Fruit fly (Drosophila melanogaster) whole organism, wandering third instar larva: ENCODE results near the gene Trf4.
A peak's percentile ranks its signal among the peaks of the same experiment; 100 is the strongest.

Experiments used
- Dfd ChIP-seq: fragments of >200 bp; optimal IDR thresholded peaks from 2 replicates; lab custom pipeline; 2017; ENCODE audit warnings: missing biosample characterization, missing genetic modification characterization
- Mio ChIP-seq: sonication (Bioruptor generic); optimal IDR thresholded peaks from 2 replicates; lab custom pipeline; 2016; ENCODE audit warnings: missing biosample characterization, missing genetic modification characterization
- Myc ChIP-seq: fragments of >200 bp; optimal IDR thresholded peaks from 2 replicates; lab custom pipeline; 2017
- N ChIP-seq: fragments of >200 bp; optimal IDR thresholded peaks from 2 replicates; lab custom pipeline; 2018; ENCODE audit warnings: missing biosample characterization, missing external identifiers, missing genetic modification characterization
- brk ChIP-seq: fragments of 200-800 bp; sonication (Bioruptor generic); optimal IDR thresholded peaks from 2 replicates; lab custom pipeline; 2016; ENCODE audit warnings: missing biosample characterization, mild to moderate bottlenecking, missing genetic modification characterization
- fru ChIP-seq: fragments of 200-800 bp; sonication (Bioruptor generic); optimal IDR thresholded peaks from 3 replicates; lab custom pipeline; 2016; ENCODE audit warnings: missing biosample characterization, mild to moderate bottlenecking, missing genetic modification characterization
- h ChIP-seq: fragments of 200-800 bp; sonication (Bioruptor generic); optimal IDR thresholded peaks from 3 replicates; lab custom pipeline; 2016; ENCODE audit warnings: missing biosample characterization, mild to moderate bottlenecking, missing genetic modification characterization
- jim ChIP-seq: fragments of 175-275, 200-325 bp; sonication (Bioruptor generic); optimal IDR thresholded peaks from 2 replicates; lab custom pipeline; 2016; ENCODE audit warnings: missing biosample characterization, mild to moderate bottlenecking, missing genetic modification characterization
- pan ChIP-seq: fragments of >200 bp; optimal IDR thresholded peaks from 2 replicates; lab custom pipeline; 2017
- usp ChIP-seq: fragments of >200 bp; optimal IDR thresholded peaks from 2 replicates; lab custom pipeline; 2017; ENCODE audit warnings: missing biosample characterization, missing genetic modification characterization

dm6 chr2L:2623947-2624346 lies 40.9 kb upstream of the Trf4 start:
- TF ChIP-seq Dfd (GFP tag; lab: Kevin White, UChicago) (peak; percentile 99), brk (GFP tag; lab: Kevin White, UChicago) (no peak), h (no peak), usp (GFP tag; lab: Kevin White, UChicago) (no peak), fru (GFP tag; lab: Kevin White, UChicago) (no peak), pan (lab: Kevin White, UChicago) (no peak), Mio (no peak), N (GFP tag; lab: Kevin White, UChicago) (no peak), jim (GFP tag; lab: Kevin White, UChicago) (no peak), Myc (lab: Kevin White, UChicago) (no peak)
